Worm (Caenorhabditis elegans) whole organism, early embryonic: ENCODE results near the gene F55G7.1.

Source experiments
- ama-1 ChIP-seq: fragments of 150-350 bp; optimal IDR thresholded peaks from 2 replicates; lab custom pipeline; 2014
- hmg-4 ChIP-seq: fragments of 200-800 bp; sonication (Bioruptor generic); optimal IDR thresholded peaks from 2 replicates; lab custom pipeline; 2018; ENCODE audit warnings: mild to moderate bottlenecking, missing genetic modification characterization, missing compliant biosample characterization
- pes-1 ChIP-seq: fragments of 200-800 bp; sonication (Bioruptor generic); IDR thresholded peaks from 2 replicates; pipeline ENCODE4 v1.3.6; 2022; ENCODE audit warnings: missing genetic modification reagents, missing genetic modification characterization, missing compliant biosample characterization

DNA sequence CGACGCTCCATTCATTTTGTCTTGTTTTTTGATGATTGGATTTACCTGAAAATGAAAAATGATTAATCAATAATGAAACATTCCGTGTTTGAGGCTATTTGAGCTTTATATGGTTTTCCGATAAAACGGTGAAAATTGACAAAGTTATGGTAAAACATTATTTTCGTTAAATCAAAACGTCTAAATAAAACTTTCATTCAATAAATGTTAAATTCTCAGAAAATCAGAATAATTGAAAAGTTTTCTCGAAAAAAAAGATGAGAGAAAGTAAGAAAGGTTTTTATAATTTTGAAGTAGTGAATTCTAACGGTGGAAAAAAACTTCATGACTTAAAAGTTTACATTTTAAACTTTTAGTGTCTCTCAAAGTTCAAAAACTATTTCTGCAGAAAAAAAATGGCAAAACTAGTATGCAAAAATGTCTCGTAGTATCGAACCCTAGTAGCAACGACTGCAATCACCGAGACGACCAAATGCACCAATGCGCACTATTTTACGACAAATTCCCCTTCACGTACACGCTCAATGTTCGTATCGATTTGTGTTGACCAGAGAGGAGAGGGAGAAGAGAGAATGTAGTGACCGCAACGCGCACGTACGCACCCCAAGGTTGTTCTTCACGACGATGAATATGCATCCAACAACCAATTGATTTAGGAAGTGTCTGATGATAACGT is 22.7 kb downstream of the F55G7.1 start, which contains the start of gene nfya-1:
- TF ChIP-seq ama-1 (no peak), hmg-4 (GFP tag; lab: Kevin White, UChicago) (no peak), pes-1 (GFP tag; lab: Robert Waterston, UW) (no peak)
